Worm (Caenorhabditis elegans) whole organism, L4/young adult: Measurements from ENCODE around the gene Y45F3A.9.

ENCODE experiments used
- dao-5 ChIP-seq: sonication (generic microtip); optimal IDR thresholded peaks from 2 replicates; lab custom pipeline; 2016; ENCODE audit warnings: missing genotype, missing genetic modification characterization, moderate library complexity, missing compliant biosample characterization
- him-1 ChIP-seq: sonication (generic microtip); optimal IDR thresholded peaks from 2 replicates; lab custom pipeline; 2016; ENCODE audit warnings: missing genotype, missing genetic modification reagents, missing genetic modification characterization, missing compliant biosample characterization

ce11 chrIII:10636493-10637031, 41.6 kb upstream of the Y45F3A.9 start:
- no peak for TF ChIP-seq him-1 (tag; lab: Kevin White, UChicago)
- TF ChIP-seq dao-5 (tag; lab: Kevin White, UChicago): no peak
